Fruit fly (Drosophila melanogaster): ENCODE results near the gene Ect3.
"Not testable (repeated sequence)": the region's sequence is repeated elsewhere in the genome, so short reads cannot be mapped to it uniquely, and the experiment has no call there.

Gene Ect3

dm6 chr3R:11999074-11999473 lies at the start of gene Ect3:
TSS of gene Ect3 (plus strand) at chr3R:11999278.
- peak; percentile 1 for TF ChIP-seq CG17801 (GFP tag; optimal IDR thresholded peaks at IDR 0.05; ENCODE audit: partially characterized antibody)

- no peak for TF ChIP-seq CG17801 (GFP tag; optimal IDR thresholded peaks at IDR 0.05; ENCODE audit: partially characterized antibody)
Measured at dm6 chr3R:11949387-11950029, 49.6 kb upstream of the Ect3 start, which contains the start of gene CG31211. TSS of gene CG31211 (plus strand) at chr3R:11949680.

- TF ChIP-seq CG17801 (GFP tag; optimal IDR thresholded peaks at IDR 0.05; ENCODE audit: partially characterized antibody): not testable (repeated sequence)
Measured at dm6 chr3R:11956444-11956843, 42.6 kb upstream of the Ect3 start, which contains the start of gene Hsp70Aa. TSS of gene Hsp70Aa (minus strand) at chr3R:11956544.

- no peak for TF ChIP-seq CG17801 (GFP tag; optimal IDR thresholded peaks at IDR 0.05; ENCODE audit: partially characterized antibody)
Measured at dm6 chr3R:11957388-11957787, 41.7 kb upstream of the Ect3 start.

dm6 chr3R:11958235-11958634 lies 40.8 kb upstream of the Ect3 start, which contains the start of gene Hsp70Ab:
TSS of gene Hsp70Ab (plus strand) at chr3R:11958535.
- not testable (repeated sequence) for TF ChIP-seq CG17801 (GFP tag; optimal IDR thresholded peaks at IDR 0.05; ENCODE audit: partially characterized antibody)

- TF ChIP-seq CG17801 (GFP tag; optimal IDR thresholded peaks at IDR 0.05; ENCODE audit: partially characterized antibody): peak; percentile 77
Measured at dm6 chr3R:11962739-11963214, 36.3 kb upstream of the Ect3 start, which contains the start of the genes CG3281 and aurA. TSS of gene CG3281 (minus strand) at chr3R:11962805. TSS of gene aurA (plus strand) at chr3R:11963124.

dm6 chr3R:11964000-11964399 lies 35.1 kb upstream of the Ect3 start:
- TF ChIP-seq CG17801 (GFP tag; optimal IDR thresholded peaks at IDR 0.05; ENCODE audit: partially characterized antibody): no peak

- TF ChIP-seq CG17801 (GFP tag; optimal IDR thresholded peaks at IDR 0.05; ENCODE audit: partially characterized antibody): peak; percentile 80
Measured at dm6 chr3R:11967262-11968029, 31.6 kb upstream of the Ect3 start, which contains the start of the genes CG12213 and GC1. TSS of gene CG12213 (minus strand) at chr3R:11967691. TSS of gene GC1 (plus strand) at chr3R:11967708.

- TF ChIP-seq CG17801 (GFP tag; optimal IDR thresholded peaks at IDR 0.05; ENCODE audit: partially characterized antibody): no peak
Measured at dm6 chr3R:11968030-11968753, 30.9 kb upstream of the Ect3 start.

dm6 chr3R:11969217-11969616 lies 29.9 kb upstream of the Ect3 start:
- no peak for TF ChIP-seq CG17801 (GFP tag; optimal IDR thresholded peaks at IDR 0.05; ENCODE audit: partially characterized antibody)

dm6 chr3R:11971394-11971793 lies 27.7 kb upstream of the Ect3 start, which contains the start of gene GC2:
TSS of gene GC2 (plus strand) at chr3R:11971694.
- TF ChIP-seq CG17801 (GFP tag; optimal IDR thresholded peaks at IDR 0.05; ENCODE audit: partially characterized antibody): no peak

- no peak for TF ChIP-seq CG17801 (GFP tag; optimal IDR thresholded peaks at IDR 0.05; ENCODE audit: partially characterized antibody)
Measured at dm6 chr3R:11973826-11974225, 25.3 kb upstream of the Ect3 start.

- peak; percentile 39 for TF ChIP-seq CG17801 (GFP tag; optimal IDR thresholded peaks at IDR 0.05; ENCODE audit: partially characterized antibody)
Measured at dm6 chr3R:11974631-11975030, 24.4 kb upstream of the Ect3 start, which contains the start of gene Tango9. TSS of gene Tango9 (minus strand) at chr3R:11974910.

- no peak for TF ChIP-seq CG17801 (GFP tag; optimal IDR thresholded peaks at IDR 0.05; ENCODE audit: partially characterized antibody)
Measured at dm6 chr3R:11976556-11977335, 22.3 kb upstream of the Ect3 start, which contains the start of gene CG10005. TSS of gene CG10005 (minus strand) at chr3R:11977197.

All from ovary, adult (tissue).